Worm (Caenorhabditis elegans) whole organism, young adult: ENCODE data around the gene T01D1.5.
A peak's percentile ranks its signal among the peaks of the same experiment; 100 is the strongest.

Experiments
- C17E4.6 ChIP-seq: fragments of 200-800 bp; sonication (Bioruptor generic); IDR thresholded peaks from 2 replicates; pipeline ENCODE4 v1.3.6; 2022; ENCODE audit warnings: missing genetic modification reagents, missing genetic modification characterization, missing compliant biosample characterization
- F22D6.2 ChIP-seq: sonication (generic microtip); optimal IDR thresholded peaks from 2 replicates; lab custom pipeline; 2016; ENCODE audit warnings: mild to moderate bottlenecking, missing genetic modification characterization, missing compliant biosample characterization
- F23B12.7 ChIP-seq: sonication (generic microtip); optimal IDR thresholded peaks from 2 replicates; lab custom pipeline; 2017; ENCODE audit warnings: missing genetic modification characterization, mild to moderate bottlenecking, missing compliant biosample characterization, antibody characterized with exemption, moderate library complexity; ENCODE audit not compliant: insufficient read depth
- F49E8.2 ChIP-seq: sonication (generic microtip); optimal IDR thresholded peaks from 3 replicates; lab custom pipeline; 2017; ENCODE audit warnings: missing genetic modification characterization, mild to moderate bottlenecking, missing compliant biosample characterization, antibody characterized with exemption, moderate library complexity; ENCODE audit not compliant: insufficient read depth
- K12H6.12 ChIP-seq: fragments of 200-800 bp; sonication (Bioruptor generic); optimal IDR thresholded peaks from 2 replicates; lab custom pipeline; 2018; ENCODE audit warnings: mild to moderate bottlenecking, missing genetic modification characterization, missing compliant biosample characterization
- T07F8.4 ChIP-seq: sonication (generic microtip); optimal IDR thresholded peaks from 2 replicates; lab custom pipeline; 2016; ENCODE audit warnings: mild to moderate bottlenecking, missing genetic modification characterization, moderate library complexity, missing compliant biosample characterization
- T26A5.8 ChIP-seq: sonication (generic microtip); optimal IDR thresholded peaks from 2 replicates; lab custom pipeline; 2016; ENCODE audit warnings: missing genetic modification characterization, missing compliant biosample characterization
- Y79H2A.3 ChIP-seq: fragments of 200-800 bp; sonication (Bioruptor generic); conservative IDR thresholded peaks from 2 replicates; pipeline ENCODE4 v1.3.6; 2022; ENCODE audit warnings: missing genetic modification reagents, missing genetic modification characterization, missing compliant biosample characterization
- Y95B8A.8 ChIP-seq: fragments of 200-800 bp; sonication (Bioruptor generic); IDR thresholded peaks from 2 replicates; pipeline ENCODE4 v1.3.6; 2022; ENCODE audit warnings: missing genetic modification reagents, missing genetic modification characterization, missing compliant biosample characterization
- ZK185.1 ChIP-seq: sonication (generic microtip); optimal IDR thresholded peaks from 2 replicates; lab custom pipeline; 2016; ENCODE audit warnings: mild to moderate bottlenecking, missing genetic modification characterization, missing compliant biosample characterization; ENCODE audit not compliant: poor library complexity, severe bottlenecking
- ama-1 ChIP-seq, 3 experiments: fragments of 150-350 bp in 1 of 3; sonication (generic microtip) in 2 of 3; optimal IDR thresholded peaks; 2 replicates each; lab custom pipeline; 2014 to 2018; ENCODE audit warnings: missing biosample characterization in 2 of 3, missing genetic modification characterization in 2 of 3, missing genetic modification reagents in 2 of 3
- athp-1 ChIP-seq: sonication (generic microtip); optimal IDR thresholded peaks from 2 replicates; lab custom pipeline; 2017; ENCODE audit warnings: mild to moderate bottlenecking, missing genetic modification characterization, missing compliant biosample characterization
- bed-1 ChIP-seq: fragments of 200-800 bp; sonication (Bioruptor generic); IDR thresholded peaks from 2 replicates; pipeline ENCODE4 v1.3.6; 2022; ENCODE audit warnings: missing genetic modification reagents, missing genetic modification characterization, missing compliant biosample characterization
- cebp-1 ChIP-seq, 2 experiments: fragments of 200-800 bp in 1 of 2; sonication (Bioruptor generic) in 1 of 2; sonication (generic microtip) in 1 of 2; IDR thresholded peaks in 1 of 2; optimal IDR thresholded peaks in 1 of 2; 2 replicates each; pipeline versions ENCODE4 v1.3.6 to Lab custom; 2017 to 2022; ENCODE audit warnings: missing compliant biosample characterization in 2 of 2, missing genetic modification characterization in 2 of 2, mild to moderate bottlenecking in 1 of 2, missing genetic modification reagents in 1 of 2, moderate library complexity in 1 of 2
- ceh-40 ChIP-seq: fragments of 200-800 bp; sonication (Bioruptor generic); IDR thresholded peaks from 2 replicates; pipeline ENCODE4 v1.3.6; 2022; ENCODE audit warnings: missing genetic modification characterization, missing compliant biosample characterization
- ceh-58 ChIP-seq: fragments of 200-800 bp; sonication (Bioruptor generic); IDR thresholded peaks from 2 replicates; pipeline ENCODE4 v1.3.6; 2022; ENCODE audit warnings: missing genetic modification characterization, missing compliant biosample characterization
- ceh-91 ChIP-seq: fragments of 200-800 bp; sonication (Bioruptor generic); IDR thresholded peaks from 2 replicates; pipeline ENCODE4 v1.3.6; 2022; ENCODE audit warnings: missing genetic modification reagents, missing genetic modification characterization, missing compliant biosample characterization
- chd-7 ChIP-seq: sonication (generic microtip); optimal IDR thresholded peaks from 2 replicates; lab custom pipeline; 2016; ENCODE audit warnings: mild to moderate bottlenecking, missing genetic modification characterization, moderate library complexity, missing compliant biosample characterization
- die-1 ChIP-seq: sonication (generic microtip); optimal IDR thresholded peaks from 2 replicates; lab custom pipeline; 2016; ENCODE audit warnings: missing genotype, mild to moderate bottlenecking, missing genetic modification characterization, missing compliant biosample characterization
- dox-1 ChIP-seq: fragments of 200-800 bp; sonication (Bioruptor generic); IDR thresholded peaks from 2 replicates; pipeline ENCODE4 v1.3.6; 2022; ENCODE audit warnings: missing genetic modification reagents, missing genetic modification characterization, missing compliant biosample characterization
- dpl-1 ChIP-seq: fragments of 150-350 bp; optimal IDR thresholded peaks from 2 replicates; lab custom pipeline; 2014; ENCODE audit warnings: missing biosample characterization, missing genetic modification reagents, missing genetic modification characterization
- efl-1 ChIP-seq: fragments of 150-350 bp; optimal IDR thresholded peaks from 2 replicates; lab custom pipeline; 2014; ENCODE audit warnings: missing biosample characterization, missing genetic modification reagents, missing genetic modification characterization
- ets-4 ChIP-seq: fragments of 200-800 bp; sonication (Bioruptor generic); optimal IDR thresholded peaks from 2 replicates; lab custom pipeline; 2018; ENCODE audit warnings: mild to moderate bottlenecking, missing genetic modification characterization, missing compliant biosample characterization
- hlh-26 ChIP-seq: fragments of 200-800 bp; sonication (Bioruptor generic); conservative IDR thresholded peaks from 2 replicates; pipeline ENCODE4 v1.3.6; 2022; ENCODE audit warnings: missing genetic modification reagents, missing genetic modification characterization, missing compliant biosample characterization
- lag-1 ChIP-seq: fragments of 200-800 bp; sonication (Bioruptor generic); IDR thresholded peaks from 2 replicates; pipeline ENCODE4 v1.3.6; 2022; ENCODE audit warnings: missing genetic modification reagents, missing genetic modification characterization, missing compliant biosample characterization
- let-526 ChIP-seq: fragments of 200-800 bp; sonication (Bioruptor generic); IDR thresholded peaks from 2 replicates; pipeline ENCODE4 v1.3.6; 2022; ENCODE audit warnings: missing genetic modification reagents, missing genetic modification characterization, missing compliant biosample characterization
- lin-35 ChIP-seq, 3 experiments: fragments of 150-350 bp in 2 of 3; sonication (generic microtip) in 1 of 3; optimal IDR thresholded peaks; 2 replicates each; lab custom pipeline; 2014 to 2018; ENCODE audit warnings: missing biosample characterization in 3 of 3, missing genetic modification characterization in 3 of 3, missing genetic modification reagents in 3 of 3
- lin-40 ChIP-seq: sonication (generic microtip); optimal IDR thresholded peaks from 2 replicates; lab custom pipeline; 2016; ENCODE audit warnings: missing genetic modification characterization, mild to moderate bottlenecking, missing compliant biosample characterization, missing genotype, missing genetic modification reagents
- lin-54 ChIP-seq: fragments of 200-800 bp; sonication (Bioruptor generic); optimal IDR thresholded peaks from 2 replicates; lab custom pipeline; 2018; ENCODE audit warnings: mild to moderate bottlenecking, missing genetic modification characterization, missing compliant biosample characterization
- lsl-1 ChIP-seq: fragments of 200-800 bp; sonication (Bioruptor generic); optimal IDR thresholded peaks from 2 replicates; lab custom pipeline; 2018; ENCODE audit warnings: mild to moderate bottlenecking, missing genetic modification characterization, moderate library complexity, missing compliant biosample characterization
- lsy-27 ChIP-seq: sonication (generic microtip); optimal IDR thresholded peaks from 2 replicates; lab custom pipeline; 2017; ENCODE audit warnings: missing genetic modification characterization, mild to moderate bottlenecking, missing compliant biosample characterization, antibody characterized with exemption, missing genotype, borderline replicate concordance; ENCODE audit not compliant: insufficient read depth
- madf-6 ChIP-seq: fragments of 200-800 bp; sonication (Bioruptor generic); IDR thresholded peaks from 2 replicates; pipeline ENCODE4 v1.3.6; 2022; ENCODE audit warnings: missing genetic modification reagents, missing genetic modification characterization, missing compliant biosample characterization
- mel-28 ChIP-seq: sonication (generic microtip); optimal IDR thresholded peaks from 2 replicates; lab custom pipeline; 2016; ENCODE audit warnings: borderline replicate concordance, mild to moderate bottlenecking, missing genetic modification characterization, missing compliant biosample characterization
- mes-4 ChIP-seq: sonication (generic microtip); optimal IDR thresholded peaks from 2 replicates; lab custom pipeline; 2016; ENCODE audit warnings: missing genotype, missing genetic modification characterization, missing compliant biosample characterization
- mxl-1 ChIP-seq: sonication (generic microtip); optimal IDR thresholded peaks from 2 replicates; lab custom pipeline; 2016; ENCODE audit warnings: missing genetic modification characterization, missing compliant biosample characterization
- nfya-2 ChIP-seq: fragments of 200-800 bp; sonication (Bioruptor generic); IDR thresholded peaks from 2 replicates; pipeline ENCODE4 v1.3.6; 2022; ENCODE audit warnings: missing genetic modification reagents, missing genetic modification characterization, missing compliant biosample characterization
- nhr-120 ChIP-seq: fragments of 200-800 bp; sonication (Bioruptor generic); IDR thresholded peaks from 2 replicates; pipeline ENCODE4 v1.3.6; 2022; ENCODE audit warnings: missing genetic modification characterization, missing compliant biosample characterization
- nhr-27 ChIP-seq: fragments of 200-800 bp; sonication (Bioruptor generic); optimal IDR thresholded peaks from 2 replicates; lab custom pipeline; 2018; ENCODE audit warnings: mild to moderate bottlenecking, missing genetic modification characterization, moderate library complexity, missing compliant biosample characterization
- nhr-80 ChIP-seq: sonication (generic microtip); optimal IDR thresholded peaks from 2 replicates; lab custom pipeline; 2016; ENCODE audit warnings: missing genetic modification characterization, missing compliant biosample characterization
- snpc-1.1 ChIP-seq: sonication (generic microtip); optimal IDR thresholded peaks from 2 replicates; lab custom pipeline; 2017; ENCODE audit warnings: missing genetic modification characterization, mild to moderate bottlenecking, missing compliant biosample characterization, antibody characterized with exemption, moderate library complexity, missing genotype, missing genetic modification reagents; ENCODE audit not compliant: insufficient read depth
- snpc-3.4 ChIP-seq: sonication (generic microtip); optimal IDR thresholded peaks from 2 replicates; lab custom pipeline; 2017; ENCODE audit warnings: missing genetic modification characterization, mild to moderate bottlenecking, missing compliant biosample characterization, antibody characterized with exemption, moderate library complexity, missing genotype, missing genetic modification reagents
- tbx-9 ChIP-seq: sonication (generic microtip); optimal IDR thresholded peaks from 2 replicates; lab custom pipeline; 2016; ENCODE audit warnings: borderline replicate concordance, missing genetic modification characterization, inconsistent platforms, missing compliant biosample characterization
- unc-130 ChIP-seq: sonication (generic microtip); optimal IDR thresholded peaks from 2 replicates; lab custom pipeline; 2016; ENCODE audit warnings: missing genetic modification reagents, missing genetic modification characterization, missing compliant biosample characterization
- unc-62 ChIP-seq: fragments of 150-350 bp; optimal IDR thresholded peaks from 2 replicates; lab custom pipeline; 2014; ENCODE audit warnings: missing biosample characterization, missing genetic modification reagents, missing genetic modification characterization
- xnd-1 ChIP-seq: sonication (generic microtip); optimal IDR thresholded peaks from 2 replicates; lab custom pipeline; 2016; ENCODE audit warnings: missing genotype, missing genetic modification reagents, missing genetic modification characterization, missing compliant biosample characterization
- ztf-25 ChIP-seq: fragments of 200-800 bp; sonication (Bioruptor generic); IDR thresholded peaks from 2 replicates; pipeline ENCODE4 v1.3.6; 2022; ENCODE audit warnings: missing genetic modification reagents, missing genetic modification characterization, missing compliant biosample characterization
- ztf-26 ChIP-seq: sonication (generic microtip); optimal IDR thresholded peaks from 2 replicates; lab custom pipeline; 2017; ENCODE audit warnings: missing genetic modification characterization, missing compliant biosample characterization

T01D1.5 gene

DNA sequence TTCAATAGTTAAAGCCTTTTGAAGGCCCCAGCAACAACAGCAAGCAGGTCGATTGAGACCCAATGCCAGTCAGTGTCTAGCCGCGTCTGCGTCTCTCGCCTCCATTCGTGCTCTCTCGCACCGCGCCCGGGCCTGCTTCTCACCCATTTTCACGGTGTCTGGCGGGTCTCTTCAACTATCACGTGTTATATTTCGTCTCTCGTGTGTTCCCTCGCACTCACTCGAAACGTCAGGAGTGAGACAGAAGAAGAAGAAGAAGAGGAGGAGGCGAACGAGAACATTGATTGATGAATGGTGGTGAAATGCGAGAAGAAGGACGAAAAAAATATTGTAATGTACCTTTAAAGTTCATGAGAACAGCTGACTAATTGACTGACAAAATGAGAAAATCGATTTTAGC is 32.3 kb upstream of the T01D1.5 start (continued):
- TF ChIP-seq ceh-91 (no peak), mxl-1 (no peak), lin-40 (tag; lab: Kevin White, UChicago) (peak; percentile 79), unc-130 (no peak), cebp-1 (GFP tag; IDR thresholded peaks at IDR 0.05; lab: Robert Waterston, UW) (peak; percentile 39; the same call in 1 of the 2 replicates), cebp-1 (tag; optimal IDR thresholded peaks at IDR 0.05; lab: Kevin White, UChicago) (peak; percentile 84), lsl-1 (GFP tag; lab: Kevin White, UChicago) (no peak), snpc-1.1 (no peak), die-1 (tag; lab: Kevin White, UChicago) (peak; percentile 38), hlh-26 (GFP tag; lab: Robert Waterston, UW) (no peak), chd-7 (tag; lab: Kevin White, UChicago) (peak; percentile 32), ZK185.1 (tag; lab: Kevin White, UChicago) (no peak), ceh-40 (GFP tag; lab: Robert Waterston, UW) (no peak), ztf-25 (no peak), Y95B8A.8 (GFP tag; lab: Robert Waterston, UW) (0 out of 2 replicates have a peak, but pooled peaks have one; percentile 20), snpc-3.4 (tag; lab: Kevin White, UChicago) (no peak), dpl-1 (GFP tag; lab: Kevin White, UChicago) (no peak), mes-4 (tag; lab: Kevin White, UChicago) (no peak), ceh-58 (no peak), lag-1 (no peak), ets-4 (GFP tag; lab: Kevin White, UChicago) (no peak), Y79H2A.3 (no peak), C17E4.6 (no peak), efl-1 (GFP tag; lab: Kevin White, UChicago) (no peak), tbx-9 (tag; lab: Kevin White, UChicago) (no peak), bed-1 (no peak), lin-35 (GFP tag; optimal IDR thresholded peaks at IDR 0.05; lab: Kevin White, UChicago) (peak in 1 of 3 experiments; percentile 51), athp-1 (tag; lab: Kevin White, UChicago) (no peak), ama-1 (optimal IDR thresholded peaks at IDR 0.05; lab: Kevin White, UChicago) (no peak), ama-1 (GFP tag; optimal IDR thresholded peaks at IDR 0.05; lab: Kevin White, UChicago) (peak in 1 of 2 experiments; percentile 74), ztf-26 (peak; percentile 71), T07F8.4 (tag; lab: Kevin White, UChicago) (no peak), T26A5.8 (tag; lab: Kevin White, UChicago) (no peak), madf-6 (GFP tag; lab: Robert Waterston, UW) (no peak), lsy-27 (tag; lab: Kevin White, UChicago) (no peak), nhr-120 (no peak), F49E8.2 (tag; lab: Kevin White, UChicago) (no peak), unc-62 (no peak), lin-54 (GFP tag; lab: Kevin White, UChicago) (peak; percentile 28), nhr-80 (tag; lab: Kevin White, UChicago) (peak; percentile 67), K12H6.12 (tag; lab: Kevin White, UChicago) (peak; percentile 67), F23B12.7 (tag; lab: Kevin White, UChicago) (no peak), nhr-27 (tag; lab: Kevin White, UChicago) (no peak), let-526 (GFP tag; lab: Robert Waterston, UW) (peak; percentile 66), dox-1 (GFP tag; lab: Robert Waterston, UW) (peak; percentile 64; the same call in 1 of the 2 replicates), mel-28 (tag; lab: Kevin White, UChicago) (no peak), xnd-1 (tag; lab: Kevin White, UChicago) (no peak), F22D6.2 (no peak), nfya-2 (GFP tag; lab: Robert Waterston, UW) (no peak)
